Worm (Caenorhabditis elegans) whole organism, L4/young adult: ENCODE data around the gene srx-50.

Experiments
- W03F9.2 ChIP-seq: fragments of 150-350 bp; optimal IDR thresholded peaks from 2 replicates; lab custom pipeline; 2014; ENCODE audit warnings: missing biosample characterization, missing genetic modification characterization
- dao-5 ChIP-seq: sonication (generic microtip); optimal IDR thresholded peaks from 2 replicates; lab custom pipeline; 2016; ENCODE audit warnings: missing genotype, missing genetic modification characterization, moderate library complexity, missing compliant biosample characterization
- him-1 ChIP-seq: sonication (generic microtip); optimal IDR thresholded peaks from 2 replicates; lab custom pipeline; 2016; ENCODE audit warnings: missing genotype, missing genetic modification reagents, missing genetic modification characterization, missing compliant biosample characterization

ce11 chrIV:7072110-7072509 is 14.3 kb downstream of the srx-50 start, which contains the start of gene srg-48:
- TF ChIP-seq him-1 (tag; lab: Kevin White, UChicago) (no peak), dao-5 (tag; lab: Kevin White, UChicago) (no peak), W03F9.2 (no peak)
